Fruit fly (Drosophila melanogaster) whole organism, pupa: Measurements from ENCODE around the gene CG3625.

Source experiments
- CG10348 ChIP-seq: fragments of 200-800 bp; sonication (Bioruptor generic); IDR thresholded peaks from 2 replicates; pipeline ENCODE4 v1.3.6; 2022; ENCODE audit warnings: missing biosample characterization, missing genetic modification characterization
- CG12605 ChIP-seq: fragments of 200-800 bp; sonication (Bioruptor generic); IDR thresholded peaks from 2 replicates; pipeline ENCODE4 v1.3.6; 2022; ENCODE audit warnings: missing biosample characterization, missing genetic modification characterization
- CG13204 ChIP-seq: fragments of 200-800 bp; sonication (Bioruptor generic); optimal IDR thresholded peaks from 2 replicates; lab custom pipeline; 2018; ENCODE audit warnings: missing biosample characterization, mild to moderate bottlenecking, missing genetic modification characterization, moderate library complexity
- CG14655 ChIP-seq: fragments of 200-800 bp; sonication (Bioruptor generic); optimal IDR thresholded peaks from 3 replicates; lab custom pipeline; 2017; ENCODE audit warnings: mild to moderate bottlenecking, missing biosample characterization, missing genetic modification reagents, missing genetic modification characterization
- CG15710 ChIP-seq: fragments of 200-800 bp; sonication (Bioruptor generic); optimal IDR thresholded peaks from 2 replicates; lab custom pipeline; 2018; ENCODE audit warnings: missing biosample characterization, mild to moderate bottlenecking, missing genetic modification characterization, moderate library complexity
- CG17806 ChIP-seq: fragments of 200-800 bp; sonication (Bioruptor generic); optimal IDR thresholded peaks from 2 replicates; lab custom pipeline; 2018; ENCODE audit warnings: missing biosample characterization, mild to moderate bottlenecking, missing genetic modification characterization, moderate library complexity
- CG32121 ChIP-seq: fragments of 200-800 bp; sonication (Bioruptor generic); IDR thresholded peaks from 2 replicates; pipeline ENCODE4 v1.3.6; 2022; ENCODE audit warnings: missing biosample characterization, missing genetic modification characterization
- CG34367 ChIP-seq: fragments of 200-800 bp; sonication (Bioruptor generic); optimal IDR thresholded peaks from 2 replicates; lab custom pipeline; 2018; ENCODE audit warnings: missing biosample characterization, mild to moderate bottlenecking, missing genetic modification characterization
- CG4496 ChIP-seq: fragments of 200-800 bp; sonication (Bioruptor generic); IDR thresholded peaks from 3 replicates; pipeline ENCODE4 v1.3.6; 2022; ENCODE audit warnings: missing biosample characterization, missing genetic modification characterization
- CG8159 ChIP-seq: fragments of 200-800 bp; sonication (Bioruptor generic); optimal IDR thresholded peaks from 3 replicates; lab custom pipeline; 2018; ENCODE audit warnings: missing biosample characterization, mild to moderate bottlenecking, missing genetic modification characterization, moderate library complexity
- CG8301 ChIP-seq: fragments of 200-800 bp; sonication (Bioruptor generic); optimal IDR thresholded peaks from 2 replicates; lab custom pipeline; 2018; ENCODE audit warnings: missing biosample characterization, mild to moderate bottlenecking, missing genetic modification characterization
- CG9948 ChIP-seq: fragments of 200-800 bp; sonication (Bioruptor generic); optimal IDR thresholded peaks from 2 replicates; lab custom pipeline; 2018; ENCODE audit warnings: missing biosample characterization, mild to moderate bottlenecking, missing genetic modification characterization, moderate library complexity
- D1 ChIP-seq: fragments of 200-800 bp; sonication (Bioruptor generic); optimal IDR thresholded peaks from 2 replicates; lab custom pipeline; 2018; ENCODE audit warnings: missing biosample characterization, mild to moderate bottlenecking, missing genetic modification characterization, moderate library complexity
- EcR ChIP-seq: fragments of 200-800 bp; sonication (Bioruptor generic); optimal IDR thresholded peaks from 3 replicates; lab custom pipeline; 2019; ENCODE audit warnings: missing biosample characterization, missing genetic modification characterization, mild to moderate bottlenecking, moderate library complexity, missing genetic modification reagents
- Ets98B ChIP-seq: fragments of 200-800 bp; sonication (Bioruptor generic); IDR thresholded peaks from 2 replicates; pipeline ENCODE4 v1.3.6; 2022; ENCODE audit warnings: missing biosample characterization, missing genetic modification characterization
- Pif1A ChIP-seq: fragments of 200-800 bp; sonication (Bioruptor generic); optimal IDR thresholded peaks from 3 replicates; lab custom pipeline; 2016; ENCODE audit warnings: missing biosample characterization, missing genetic modification characterization
- Pif1B ChIP-seq: fragments of 200-800 bp; sonication (Bioruptor generic); optimal IDR thresholded peaks from 3 replicates; lab custom pipeline; 2016; ENCODE audit warnings: missing biosample characterization, missing genetic modification characterization
- Snoo ChIP-seq: fragments of 200-800 bp; sonication (Bioruptor generic); optimal IDR thresholded peaks from 3 replicates; lab custom pipeline; 2017; ENCODE audit warnings: missing biosample characterization, mild to moderate bottlenecking, missing genetic modification characterization, inconsistent platforms
- fd96Ca ChIP-seq: fragments of 200-800 bp; sonication (Bioruptor generic); IDR thresholded peaks from 3 replicates; pipeline ENCODE4 v1.3.6; 2022; ENCODE audit warnings: missing biosample characterization, missing genetic modification characterization
- gl ChIP-seq: fragments of 200-800 bp; sonication (Bioruptor generic); optimal IDR thresholded peaks from 2 replicates; lab custom pipeline; 2018; ENCODE audit warnings: missing biosample characterization, mild to moderate bottlenecking, missing genetic modification characterization
- rn ChIP-seq: fragments of 200-800 bp; sonication (Bioruptor generic); IDR thresholded peaks from 2 replicates; pipeline ENCODE4 v1.3.6; 2022; ENCODE audit warnings: missing biosample characterization, missing genetic modification characterization

Gene CG3625

dm6 chr2L:306188-306927, 14.8 kb upstream of the CG3625 start:
- TF ChIP-seq CG15710 (tag; lab: Kevin White, UChicago) (no peak), CG4496 (GFP tag; lab: Robert Waterston, UW) (0 out of 3 replicates have a peak, but pooled peaks have one; percentile 33), Pif1A (GFP tag; lab: Kevin White, UChicago) (no peak), CG34367 (no peak), EcR (GFP tag; lab: Kevin White, UChicago) (peak; percentile 14)

DNA sequence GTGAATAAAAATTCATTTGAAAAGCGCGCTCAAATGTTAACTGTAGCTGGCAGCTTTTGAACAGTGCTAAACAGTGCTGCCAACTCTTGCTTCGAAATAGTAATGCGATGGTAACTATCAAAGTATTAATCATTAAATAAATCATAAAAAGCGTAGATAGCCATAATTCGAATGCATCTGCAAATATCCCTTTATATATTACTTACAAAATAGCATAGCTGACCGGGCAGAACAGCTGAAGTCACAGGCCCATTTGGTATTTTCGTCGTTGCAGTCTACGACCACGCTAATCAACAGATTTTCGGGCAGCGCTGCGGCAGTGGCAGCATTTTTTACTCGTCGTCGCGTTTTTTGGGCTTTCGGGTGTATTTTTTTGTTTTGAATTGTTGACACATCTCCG, 14.1 kb upstream of the CG3625 start, which contains the start of gene Plc21C:
Plc21C (plus strand) TSS at position 290 of the 400 bp plus-strand sequence.
- no peak for TF ChIP-seq CG34367
- no peak for TF ChIP-seq CG13204 (GFP tag; lab: Kevin White, UChicago)
- TF ChIP-seq CG15710 (tag; lab: Kevin White, UChicago): peak; percentile 27
- peak; percentile 11 for TF ChIP-seq CG17806 (tag; lab: Kevin White, UChicago)
- no peak for TF ChIP-seq CG10348
- TF ChIP-seq Ets98B (GFP tag; lab: Robert Waterston, UW): no peak
- peak; percentile 14 for TF ChIP-seq CG8159
- TF ChIP-seq CG14655 (GFP tag; lab: Kevin White, UChicago): peak; percentile 9

DNA sequence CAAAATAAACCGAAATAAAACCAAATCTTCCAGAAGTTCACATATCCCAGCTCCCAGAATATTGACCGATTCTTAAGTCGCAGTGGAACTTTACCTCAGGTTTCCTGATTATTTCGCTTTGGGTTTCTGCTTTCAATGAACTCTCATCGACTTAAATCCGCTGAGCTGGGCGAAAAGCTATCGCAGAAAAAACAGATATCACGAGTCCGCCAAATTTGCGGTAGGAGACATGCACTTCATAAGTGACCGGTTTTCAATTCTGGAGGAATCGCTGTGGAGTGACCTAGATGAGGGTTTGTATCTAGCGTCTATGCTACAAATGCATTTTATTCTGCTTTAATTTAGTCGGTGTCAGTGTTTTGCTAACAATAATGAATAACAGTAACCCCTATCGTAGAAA, 13.6 kb upstream of the CG3625 start:
- TF ChIP-seq CG9948 (no peak), Pif1A (GFP tag; lab: Kevin White, UChicago) (no peak), Ets98B (GFP tag; lab: Robert Waterston, UW) (no peak), gl (no peak), CG32121 (GFP tag; lab: Robert Waterston, UW) (no peak), CG10348 (no peak), CG12605 (GFP tag; lab: Robert Waterston, UW) (no peak), Pif1B (GFP tag; lab: Kevin White, UChicago) (no peak), CG8301 (tag; lab: Kevin White, UChicago) (no peak), rn (GFP tag; lab: Robert Waterston, UW) (no peak), CG15710 (tag; lab: Kevin White, UChicago) (no peak), fd96Ca (GFP tag; lab: Robert Waterston, UW) (no peak), EcR (GFP tag; lab: Kevin White, UChicago) (no peak)

- TF ChIP-seq CG10348 (no peak), CG32121 (GFP tag; lab: Robert Waterston, UW) (no peak), CG15710 (tag; lab: Kevin White, UChicago) (no peak), Snoo (tag; lab: Kevin White, UChicago) (no peak), CG8159 (no peak), CG4496 (GFP tag; lab: Robert Waterston, UW) (no peak), EcR (GFP tag; lab: Kevin White, UChicago) (no peak), CG12605 (GFP tag; lab: Robert Waterston, UW) (no peak), CG34367 (no peak), fd96Ca (GFP tag; lab: Robert Waterston, UW) (no peak), Ets98B (GFP tag; lab: Robert Waterston, UW) (no peak)
Observed at dm6 chr2L:303306-303962, 11.8 kb upstream of the CG3625 start.

- TF ChIP-seq Snoo (tag; lab: Kevin White, UChicago) (no peak), CG10348 (no peak), fd96Ca (GFP tag; lab: Robert Waterston, UW) (no peak), Pif1A (GFP tag; lab: Kevin White, UChicago) (no peak), Pif1B (GFP tag; lab: Kevin White, UChicago) (no peak), CG13204 (GFP tag; lab: Kevin White, UChicago) (no peak), CG8301 (tag; lab: Kevin White, UChicago) (no peak), D1 (tag; lab: Kevin White, UChicago) (no peak), CG12605 (GFP tag; lab: Robert Waterston, UW) (no peak), CG9948 (no peak), gl (no peak), CG17806 (tag; lab: Kevin White, UChicago) (no peak), CG34367 (no peak), CG8159 (no peak), CG14655 (GFP tag; lab: Kevin White, UChicago) (no peak), Ets98B (GFP tag; lab: Robert Waterston, UW) (no peak), CG4496 (GFP tag; lab: Robert Waterston, UW) (no peak), EcR (GFP tag; lab: Kevin White, UChicago) (no peak), CG32121 (GFP tag; lab: Robert Waterston, UW) (no peak)
Observed at dm6 chr2L:300877-301706, 9.5 kb upstream of the CG3625 start.
